Worm (Caenorhabditis elegans) whole organism, L2 larva: Measurements from ENCODE around the gene T04B8.5.

Experiments
- ceh-82 ChIP-seq: fragments of 150-350 bp; optimal IDR thresholded peaks from 2 replicates; lab custom pipeline; 2014; ENCODE audit warnings: missing biosample characterization, missing genetic modification characterization
- nhr-25 ChIP-seq: fragments of 150-350 bp; sonication (generic microtip); optimal IDR thresholded peaks from 3 replicates; lab custom pipeline; 2014; ENCODE audit warnings: missing biosample characterization, missing genetic modification characterization

ce11 chrII:651324-651723, 27.0 kb upstream of the T04B8.5 start:
- TF ChIP-seq nhr-25 (tag; lab: Kevin White, UChicago) (no peak), ceh-82 (tag; lab: Kevin White, UChicago) (no peak)
